Worm (Caenorhabditis elegans) whole organism, young adult: ENCODE data around the gene R09H10.7.

Source experiments
- him-1 ChIP-seq: sonication (generic microtip); optimal IDR thresholded peaks from 2 replicates; lab custom pipeline; 2016; ENCODE audit warnings: missing genotype, missing genetic modification reagents, missing genetic modification characterization, missing compliant biosample characterization
- hsf-1 ChIP-seq: fragments of 200-800 bp; sonication (Bioruptor generic); IDR thresholded peaks from 2 replicates; pipeline ENCODE4 v1.3.6; 2022; ENCODE audit warnings: missing genetic modification reagents, missing genetic modification characterization, missing compliant biosample characterization
- lag-1 ChIP-seq: fragments of 200-800 bp; sonication (Bioruptor generic); IDR thresholded peaks from 2 replicates; pipeline ENCODE4 v1.3.6; 2022; ENCODE audit warnings: missing genetic modification reagents, missing genetic modification characterization, missing compliant biosample characterization

DNA sequence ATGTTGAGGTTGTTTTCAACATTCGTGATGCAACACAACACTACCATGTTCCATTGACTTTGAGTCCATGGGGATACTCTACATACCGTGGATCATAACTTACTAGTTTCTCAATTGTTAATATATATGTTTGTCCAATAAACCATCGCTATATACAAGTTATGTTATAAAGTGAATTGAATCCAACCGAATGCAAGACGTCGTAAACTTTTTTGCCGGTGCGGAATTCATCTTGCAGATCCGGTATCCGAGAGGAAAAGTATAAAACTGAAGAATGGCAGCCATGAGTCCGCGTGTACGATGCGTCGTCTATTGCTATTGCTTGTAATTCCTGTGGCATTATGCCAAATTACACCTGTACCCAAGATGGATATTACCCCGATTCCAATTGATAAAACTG, 12.6 kb upstream of the R09H10.7 start, which contains the start of gene R09H10.6:
- TF ChIP-seq him-1 (tag; lab: Kevin White, UChicago) (no peak), hsf-1 (GFP tag; lab: Robert Waterston, UW) (no peak), lag-1 (GFP tag; lab: Robert Waterston, UW) (no peak)
